Worm (Caenorhabditis elegans) whole organism, young adult: Measurements from ENCODE around the gene ppm-1.D.

Experiments
- B0019.2 ChIP-seq: fragments of 200-800 bp; sonication (Bioruptor generic); conservative IDR thresholded peaks from 2 replicates; pipeline ENCODE4 v1.3.6; 2022; ENCODE audit warnings: missing genetic modification reagents, missing genetic modification characterization, missing compliant biosample characterization
- B0261.1 ChIP-seq: sonication (generic microtip); optimal IDR thresholded peaks from 2 replicates; lab custom pipeline; 2016; ENCODE audit warnings: mild to moderate bottlenecking, missing genetic modification characterization, moderate library complexity, missing compliant biosample characterization
- D2030.7 ChIP-seq: fragments of 200-800 bp; sonication (Bioruptor generic); IDR thresholded peaks from 2 replicates; pipeline ENCODE4 v1.3.6; 2022; ENCODE audit warnings: missing genetic modification reagents, missing genetic modification characterization, missing compliant biosample characterization
- F23B12.7 ChIP-seq: sonication (generic microtip); optimal IDR thresholded peaks from 2 replicates; lab custom pipeline; 2017; ENCODE audit warnings: missing genetic modification characterization, mild to moderate bottlenecking, missing compliant biosample characterization, antibody characterized with exemption, moderate library complexity; ENCODE audit not compliant: insufficient read depth
- F39B2.1 ChIP-seq: fragments of 200-800 bp; sonication (Bioruptor generic); IDR thresholded peaks from 2 replicates; pipeline ENCODE4 v1.3.6; 2022; ENCODE audit warnings: missing genetic modification reagents, missing genetic modification characterization, missing compliant biosample characterization
- F57A8.1 ChIP-seq: fragments of 200-800 bp; sonication (Bioruptor generic); optimal IDR thresholded peaks from 2 replicates; lab custom pipeline; 2018; ENCODE audit warnings: mild to moderate bottlenecking, missing genetic modification characterization, moderate library complexity, missing compliant biosample characterization
- Y53G8AR.9 ChIP-seq: fragments of 200-800 bp; sonication (Bioruptor generic); conservative IDR thresholded peaks from 2 replicates; pipeline ENCODE4 v1.3.6; 2022; ENCODE audit warnings: missing genetic modification reagents, missing genetic modification characterization, missing compliant biosample characterization
- Y79H2A.3 ChIP-seq: fragments of 200-800 bp; sonication (Bioruptor generic); conservative IDR thresholded peaks from 2 replicates; pipeline ENCODE4 v1.3.6; 2022; ENCODE audit warnings: missing genetic modification reagents, missing genetic modification characterization, missing compliant biosample characterization
- ZK185.1 ChIP-seq: sonication (generic microtip); optimal IDR thresholded peaks from 2 replicates; lab custom pipeline; 2016; ENCODE audit warnings: mild to moderate bottlenecking, missing genetic modification characterization, missing compliant biosample characterization; ENCODE audit not compliant: poor library complexity, severe bottlenecking
- ama-1 ChIP-seq, 3 experiments: fragments of 150-350 bp in 1 of 3; sonication (generic microtip) in 2 of 3; optimal IDR thresholded peaks; 2 replicates each; lab custom pipeline; 2014 to 2018; ENCODE audit warnings: missing biosample characterization in 2 of 3, missing genetic modification characterization in 2 of 3, missing genetic modification reagents in 2 of 3
- cebp-2 ChIP-seq: fragments of 200-800 bp; sonication (Bioruptor generic); IDR thresholded peaks from 2 replicates; pipeline ENCODE4 v1.3.6; 2022; ENCODE audit warnings: missing genetic modification characterization, missing compliant biosample characterization
- egrh-3 ChIP-seq: fragments of 200-800 bp; sonication (Bioruptor generic); IDR thresholded peaks from 2 replicates; pipeline ENCODE4 v1.3.6; 2022; ENCODE audit warnings: missing genetic modification reagents, missing genetic modification characterization, missing compliant biosample characterization
- gei-17 ChIP-seq: fragments of 200-800 bp; sonication (Bioruptor generic); optimal IDR thresholded peaks from 2 replicates; lab custom pipeline; 2018; ENCODE audit warnings: mild to moderate bottlenecking, missing genetic modification characterization, missing compliant biosample characterization
- hlh-12 ChIP-seq: sonication (generic microtip); optimal IDR thresholded peaks from 2 replicates; lab custom pipeline; 2016; ENCODE audit warnings: missing genetic modification characterization, missing compliant biosample characterization
- hlh-26 ChIP-seq: fragments of 200-800 bp; sonication (Bioruptor generic); conservative IDR thresholded peaks from 2 replicates; pipeline ENCODE4 v1.3.6; 2022; ENCODE audit warnings: missing genetic modification reagents, missing genetic modification characterization, missing compliant biosample characterization
- hrde-1 ChIP-seq: sonication (generic microtip); optimal IDR thresholded peaks from 2 replicates; lab custom pipeline; 2016; ENCODE audit warnings: missing genetic modification characterization, mild to moderate bottlenecking, missing compliant biosample characterization, moderate library complexity, missing genotype, missing genetic modification reagents, borderline replicate concordance
- hsf-1 ChIP-seq: fragments of 200-800 bp; sonication (Bioruptor generic); IDR thresholded peaks from 2 replicates; pipeline ENCODE4 v1.3.6; 2022; ENCODE audit warnings: missing genetic modification reagents, missing genetic modification characterization, missing compliant biosample characterization
- lin-35 ChIP-seq, 3 experiments: fragments of 150-350 bp in 2 of 3; sonication (generic microtip) in 1 of 3; optimal IDR thresholded peaks; 2 replicates each; lab custom pipeline; 2014 to 2018; ENCODE audit warnings: missing biosample characterization in 3 of 3, missing genetic modification characterization in 3 of 3, missing genetic modification reagents in 3 of 3
- lsl-1 ChIP-seq: fragments of 200-800 bp; sonication (Bioruptor generic); optimal IDR thresholded peaks from 2 replicates; lab custom pipeline; 2018; ENCODE audit warnings: mild to moderate bottlenecking, missing genetic modification characterization, moderate library complexity, missing compliant biosample characterization
- lsy-27 ChIP-seq: sonication (generic microtip); optimal IDR thresholded peaks from 2 replicates; lab custom pipeline; 2017; ENCODE audit warnings: missing genetic modification characterization, mild to moderate bottlenecking, missing compliant biosample characterization, antibody characterized with exemption, missing genotype, borderline replicate concordance; ENCODE audit not compliant: insufficient read depth
- madf-6 ChIP-seq: fragments of 200-800 bp; sonication (Bioruptor generic); IDR thresholded peaks from 2 replicates; pipeline ENCODE4 v1.3.6; 2022; ENCODE audit warnings: missing genetic modification reagents, missing genetic modification characterization, missing compliant biosample characterization
- mel-28 ChIP-seq: sonication (generic microtip); optimal IDR thresholded peaks from 2 replicates; lab custom pipeline; 2016; ENCODE audit warnings: borderline replicate concordance, mild to moderate bottlenecking, missing genetic modification characterization, missing compliant biosample characterization
- mxl-1 ChIP-seq: sonication (generic microtip); optimal IDR thresholded peaks from 2 replicates; lab custom pipeline; 2016; ENCODE audit warnings: missing genetic modification characterization, missing compliant biosample characterization
- nfya-2 ChIP-seq: fragments of 200-800 bp; sonication (Bioruptor generic); IDR thresholded peaks from 2 replicates; pipeline ENCODE4 v1.3.6; 2022; ENCODE audit warnings: missing genetic modification reagents, missing genetic modification characterization, missing compliant biosample characterization
- nfyb-1 ChIP-seq: fragments of 200-800 bp; sonication (Bioruptor generic); IDR thresholded peaks from 2 replicates; pipeline ENCODE4 v1.3.6; 2022; ENCODE audit warnings: missing genetic modification reagents, missing genetic modification characterization, missing compliant biosample characterization
- nhr-120 ChIP-seq: fragments of 200-800 bp; sonication (Bioruptor generic); IDR thresholded peaks from 2 replicates; pipeline ENCODE4 v1.3.6; 2022; ENCODE audit warnings: missing genetic modification characterization, missing compliant biosample characterization
- nhr-80 ChIP-seq: sonication (generic microtip); optimal IDR thresholded peaks from 2 replicates; lab custom pipeline; 2016; ENCODE audit warnings: missing genetic modification characterization, missing compliant biosample characterization
- pbrm-1 ChIP-seq: fragments of 200-800 bp; sonication (Bioruptor generic); IDR thresholded peaks from 2 replicates; pipeline ENCODE4 v1.3.6; 2022; ENCODE audit warnings: missing genetic modification reagents, missing genetic modification characterization, missing compliant biosample characterization
- rpc-1 ChIP-seq, 2 experiments: fragments of 150-350 bp in 1 of 2; sonication (generic microtip) in 1 of 2; optimal IDR thresholded peaks; 2 replicates each; lab custom pipeline; 2014 to 2018; ENCODE audit warnings: missing biosample characterization in 1 of 2, missing genetic modification characterization in 1 of 2, missing genetic modification reagents in 1 of 2, missing genotype in 1 of 2
- sea-2 ChIP-seq: fragments of 200-800 bp; sonication (Bioruptor generic); IDR thresholded peaks from 2 replicates; pipeline ENCODE4 v1.3.6; 2022; ENCODE audit warnings: missing genetic modification characterization, missing compliant biosample characterization
- sptf-2 ChIP-seq: fragments of 200-800 bp; sonication (Bioruptor generic); optimal IDR thresholded peaks from 2 replicates; lab custom pipeline; 2018; ENCODE audit warnings: mild to moderate bottlenecking, missing genetic modification characterization, missing compliant biosample characterization
- unc-130 ChIP-seq: sonication (generic microtip); optimal IDR thresholded peaks from 2 replicates; lab custom pipeline; 2016; ENCODE audit warnings: missing genetic modification reagents, missing genetic modification characterization, missing compliant biosample characterization
- xnd-1 ChIP-seq: sonication (generic microtip); optimal IDR thresholded peaks from 2 replicates; lab custom pipeline; 2016; ENCODE audit warnings: missing genotype, missing genetic modification reagents, missing genetic modification characterization, missing compliant biosample characterization
- zfh-2 ChIP-seq: fragments of 200-800 bp; sonication (Bioruptor generic); conservative IDR thresholded peaks from 2 replicates; pipeline ENCODE4 v1.3.6; 2022; ENCODE audit warnings: missing genetic modification reagents, missing genetic modification characterization, missing compliant biosample characterization
- ztf-3 ChIP-seq: fragments of 200-800 bp; sonication (Bioruptor generic); optimal IDR thresholded peaks from 2 replicates; lab custom pipeline; 2018; ENCODE audit warnings: mild to moderate bottlenecking, missing genetic modification characterization, missing compliant biosample characterization

ppm-1.D gene

ce11 chrIII:2314678-2315077 lies 16.7 kb upstream of the ppm-1.D start:
- TF ChIP-seq hlh-26 (GFP tag; lab: Robert Waterston, UW) (no peak), zfh-2 (GFP tag; lab: Robert Waterston, UW) (peak; percentile 78), egrh-3 (peak; percentile 63), nhr-120 (no peak)

ce11 chrIII:2316439-2316838 lies 14.9 kb upstream of the ppm-1.D start:
- no peak for TF ChIP-seq hrde-1 (tag; lab: Kevin White, UChicago)
- peak; percentile 68; the same call in 1 of the 2 replicates for TF ChIP-seq egrh-3
- TF ChIP-seq cebp-2 (GFP tag; lab: Robert Waterston, UW) = no peak
- TF ChIP-seq madf-6 = no peak
- no peak for TF ChIP-seq ZK185.1
- TF ChIP-seq F39B2.1 = no peak
- TF ChIP-seq sea-2 = no peak
- TF ChIP-seq, all 124 proteins: peak for 1

ce11 chrIII:2324703-2325102 lies 6.7 kb upstream of the ppm-1.D start:
- TF ChIP-seq lsl-1 (GFP tag; lab: Kevin White, UChicago) = no peak
- no peak for TF ChIP-seq ama-1 (optimal IDR thresholded peaks at IDR 0.05; lab: Kevin White, UChicago)
- TF ChIP-seq ama-1 (GFP tag; optimal IDR thresholded peaks at IDR 0.05; lab: Kevin White, UChicago) = no peak
- TF ChIP-seq gei-17 (GFP tag; lab: Kevin White, UChicago) = no peak
- TF ChIP-seq mel-28 (tag; lab: Kevin White, UChicago) = no peak
- no peak for TF ChIP-seq rpc-1 (optimal IDR thresholded peaks at IDR 0.05; lab: Kevin White, UChicago)
- no peak for TF ChIP-seq rpc-1 (tag; optimal IDR thresholded peaks at IDR 0.05; lab: Kevin White, UChicago)
- no peak for TF ChIP-seq Y79H2A.3 (GFP tag; lab: Robert Waterston, UW)
- TF ChIP-seq F57A8.1 (GFP tag; lab: Kevin White, UChicago) = no peak
- TF ChIP-seq sea-2 = no peak
- TF ChIP-seq hsf-1 (GFP tag; lab: Robert Waterston, UW) = no peak
- no peak for TF ChIP-seq lsy-27 (tag; lab: Kevin White, UChicago)
- no peak for TF ChIP-seq pbrm-1 (GFP tag; lab: Robert Waterston, UW)
- no peak for TF ChIP-seq nfya-2 (GFP tag; lab: Robert Waterston, UW)
- TF ChIP-seq, all 124 proteins: peak for 0

- TF ChIP-seq Y53G8AR.9 (GFP tag; lab: Robert Waterston, UW) = no peak
- no peak for TF ChIP-seq xnd-1 (tag; lab: Kevin White, UChicago)
- TF ChIP-seq sptf-2 (GFP tag; lab: Kevin White, UChicago) = no peak
- no peak for TF ChIP-seq nfyb-1
- TF ChIP-seq nhr-80 (tag; lab: Kevin White, UChicago) = no peak
- no peak for TF ChIP-seq hlh-12
- no peak for TF ChIP-seq unc-130 (GFP tag; lab: Kevin White, UChicago)
- no peak for TF ChIP-seq B0261.1 (tag; lab: Kevin White, UChicago)
- TF ChIP-seq D2030.7 (GFP tag; lab: Robert Waterston, UW) = no peak
- TF ChIP-seq F23B12.7 (tag; lab: Kevin White, UChicago) = no peak
- TF ChIP-seq ztf-3 (GFP tag; lab: Kevin White, UChicago) = no peak
- TF ChIP-seq cebp-2 (GFP tag; lab: Robert Waterston, UW) = no peak
- no peak for TF ChIP-seq B0019.2
- TF ChIP-seq lin-35 (GFP tag; optimal IDR thresholded peaks at IDR 0.05; lab: Kevin White, UChicago) = no peak
- TF ChIP-seq mxl-1 (tag; lab: Kevin White, UChicago) = no peak
- TF ChIP-seq, all 124 proteins: peak for 0
These were observed 2.8 kb upstream of the ppm-1.D start for ce11 chrIII:2328612-2329011.
